Fruit fly (Drosophila melanogaster) whole organism, embryonic: ENCODE measurements around the gene mRpL12.

Source experiments
- B-H1 ChIP-seq: fragments of 200-800 bp; sonication (Bioruptor generic); IDR thresholded peaks from 3 replicates; pipeline ENCODE4 v1.3.6; 2022; ENCODE audit warnings: missing biosample characterization, missing genetic modification characterization
- Bdp1 ChIP-seq: fragments of 200-800 bp; sonication (Bioruptor generic); optimal IDR thresholded peaks from 3 replicates; lab custom pipeline; 2016; ENCODE audit warnings: missing biosample characterization, missing genetic modification characterization
- Blimp-1 ChIP-seq: fragments of 200-800 bp; sonication (Bioruptor generic); optimal IDR thresholded peaks from 3 replicates; lab custom pipeline; 2018; ENCODE audit warnings: missing biosample characterization, missing genetic modification characterization, mild to moderate bottlenecking, moderate library complexity, missing genetic modification reagents
- CG10147 ChIP-seq: fragments of 200-800 bp; sonication (Bioruptor generic); optimal IDR thresholded peaks from 2 replicates; lab custom pipeline; 2019; ENCODE audit warnings: missing biosample characterization, mild to moderate bottlenecking, missing genetic modification characterization, moderate library complexity
- CG10274 ChIP-seq: fragments of 200-800 bp; sonication (Bioruptor generic); optimal IDR thresholded peaks from 3 replicates; lab custom pipeline; 2017; ENCODE audit warnings: missing biosample characterization, mild to moderate bottlenecking, missing genetic modification characterization
- CG11560 ChIP-seq: fragments of 200-800 bp; sonication (Bioruptor generic); IDR thresholded peaks from 3 replicates; pipeline ENCODE4 v1.3.6; 2022; ENCODE audit warnings: missing biosample characterization, missing genetic modification characterization
- CG14667 ChIP-seq: fragments of 200-800 bp; sonication (Bioruptor generic); IDR thresholded peaks from 2 replicates; pipeline ENCODE4 v1.3.6; 2022; ENCODE audit warnings: missing biosample characterization, missing genetic modification characterization
- CG14860 ChIP-seq: fragments of 200-800 bp; sonication (Bioruptor generic); IDR thresholded peaks from 3 replicates; pipeline ENCODE4 v1.3.6; 2022; ENCODE audit warnings: missing biosample characterization, missing genetic modification characterization; ENCODE audit not compliant: partially characterized antibody
- CG15601 ChIP-seq: fragments of 200-800 bp; sonication (Bioruptor generic); optimal IDR thresholded peaks from 3 replicates; lab custom pipeline; 2019; ENCODE audit warnings: missing biosample characterization, mild to moderate bottlenecking, missing genetic modification characterization, moderate library complexity
- CG32772 ChIP-seq: fragments of 200-800 bp; sonication (Bioruptor generic); IDR thresholded peaks from 2 replicates; pipeline ENCODE4 v1.3.6; 2022; ENCODE audit warnings: missing biosample characterization, missing genetic modification characterization
- CG34224 ChIP-seq: fragments of 200-800 bp; sonication (Bioruptor generic); IDR thresholded peaks from 3 replicates; pipeline ENCODE4 v1.3.6; 2022; ENCODE audit warnings: missing biosample characterization, missing genetic modification characterization; ENCODE audit not compliant: partially characterized antibody
- CG4282 ChIP-seq: fragments of 200-800 bp; sonication (Bioruptor generic); optimal IDR thresholded peaks from 2 replicates; lab custom pipeline; 2016; ENCODE audit warnings: missing biosample characterization, missing genetic modification characterization
- CG6854 ChIP-seq: fragments of 200-800 bp; sonication (Bioruptor generic); optimal IDR thresholded peaks from 3 replicates; lab custom pipeline; 2017; ENCODE audit warnings: missing biosample characterization, mild to moderate bottlenecking, missing genetic modification characterization
- CG7928 ChIP-seq: fragments of 200-800 bp; sonication (Bioruptor generic); optimal IDR thresholded peaks from 2 replicates; lab custom pipeline; 2017; ENCODE audit warnings: missing biosample characterization, mild to moderate bottlenecking, missing genetic modification characterization
- CG7963 ChIP-seq: fragments of 200-800 bp; sonication (Bioruptor generic); IDR thresholded peaks from 3 replicates; pipeline ENCODE4 v1.3.6; 2022; ENCODE audit warnings: missing biosample characterization, missing genetic modification characterization; ENCODE audit not compliant: partially characterized antibody
- CG9817 ChIP-seq: fragments of 200-800 bp; sonication (Bioruptor generic); optimal IDR thresholded peaks from 2 replicates; lab custom pipeline; 2018; ENCODE audit warnings: missing biosample characterization, mild to moderate bottlenecking, missing genetic modification characterization, moderate library complexity
- CoRest ChIP-seq: fragments of 200-800 bp; sonication (Bioruptor generic); optimal IDR thresholded peaks from 3 replicates; lab custom pipeline; 2018; ENCODE audit warnings: missing biosample characterization, mild to moderate bottlenecking, missing genetic modification characterization, moderate library complexity
- Dip3 ChIP-seq: fragments of 200-800 bp; sonication (Bioruptor generic); optimal IDR thresholded peaks from 3 replicates; lab custom pipeline; 2016; ENCODE audit warnings: missing biosample characterization, missing genetic modification characterization
- Doc3 ChIP-seq: fragments of 200-800 bp; sonication (Bioruptor generic); IDR thresholded peaks from 3 replicates; pipeline ENCODE4 v1.3.6; 2022; ENCODE audit warnings: missing biosample characterization, missing genetic modification characterization; ENCODE audit not compliant: partially characterized antibody
- H2.0 ChIP-seq: fragments of 200-800 bp; sonication (Bioruptor generic); IDR thresholded peaks from 2 replicates; pipeline ENCODE4 v1.3.6; 2022; ENCODE audit warnings: missing biosample characterization, missing genetic modification characterization
- Hr51 ChIP-seq, 2 experiments: fragments of 200-800 bp; sonication (Bioruptor generic); optimal IDR thresholded peaks; 2 replicates in 1 of 2; 3 replicates in 1 of 2; lab custom pipeline; 2016 to 2018; ENCODE audit warnings: missing biosample characterization in 2 of 2, missing genetic modification characterization in 2 of 2, mild to moderate bottlenecking in 1 of 2, moderate library complexity in 1 of 2
- NfI ChIP-seq: fragments of 200-800 bp; sonication (Bioruptor generic); optimal IDR thresholded peaks from 3 replicates; lab custom pipeline; 2018; ENCODE audit warnings: missing biosample characterization, mild to moderate bottlenecking, missing genetic modification characterization, moderate library complexity
- Pdp1 ChIP-seq, 2 experiments: fragments of 200-800 bp; sonication (Bioruptor generic); optimal IDR thresholded peaks; 3 replicates each; lab custom pipeline; 2016; ENCODE audit warnings: missing biosample characterization in 2 of 2, missing genetic modification characterization in 2 of 2, mild to moderate bottlenecking in 1 of 2, moderate library complexity in 1 of 2
- Ravus ChIP-seq: fragments of 200-800 bp; sonication (Bioruptor generic); IDR thresholded peaks from 2 replicates; pipeline ENCODE4 v1.3.6; 2022; ENCODE audit warnings: missing biosample characterization, missing genetic modification characterization
- Scr ChIP-seq: fragments of 200-800 bp; sonication (Bioruptor generic); IDR thresholded peaks from 2 replicates; pipeline ENCODE4 v1.3.6; 2022; ENCODE audit warnings: missing biosample characterization, missing genetic modification characterization; ENCODE audit not compliant: partially characterized antibody
- Xrp1 ChIP-seq: fragments of 200-800 bp; sonication (Bioruptor generic); IDR thresholded peaks from 2 replicates; pipeline ENCODE4 v1.3.6; 2022; ENCODE audit warnings: missing biosample characterization, missing genetic modification characterization
- ac ChIP-seq: fragments of 200-800 bp; sonication (Bioruptor generic); optimal IDR thresholded peaks from 3 replicates; lab custom pipeline; 2017; ENCODE audit warnings: missing biosample characterization, mild to moderate bottlenecking, missing genetic modification characterization
- bbx ChIP-seq: fragments of 200-800 bp; sonication (Bioruptor generic); IDR thresholded peaks from 2 replicates; pipeline ENCODE4 v1.3.6; 2022; ENCODE audit warnings: missing biosample characterization, missing genetic modification characterization; ENCODE audit not compliant: partially characterized antibody
- bigmax ChIP-seq: fragments of 200-800 bp; sonication (Bioruptor generic); optimal IDR thresholded peaks from 2 replicates; lab custom pipeline; 2018; ENCODE audit warnings: missing biosample characterization, mild to moderate bottlenecking, missing genetic modification characterization
- bowl ChIP-seq: fragments of 200-800 bp; sonication (Bioruptor generic); IDR thresholded peaks from 2 replicates; pipeline ENCODE4 v1.3.6; 2022; ENCODE audit warnings: missing biosample characterization, missing genetic modification characterization
- eyg ChIP-seq: fragments of 200-800 bp; sonication (Bioruptor generic); optimal IDR thresholded peaks from 3 replicates; lab custom pipeline; 2016; ENCODE audit warnings: missing biosample characterization, missing genetic modification characterization
- fd96Cb ChIP-seq: fragments of 200-800 bp; sonication (Bioruptor generic); optimal IDR thresholded peaks from 2 replicates; lab custom pipeline; 2018; ENCODE audit warnings: missing biosample characterization, mild to moderate bottlenecking, missing genetic modification characterization, moderate library complexity
- gfzf ChIP-seq: fragments of 200-800 bp; sonication (Bioruptor generic); optimal IDR thresholded peaks from 2 replicates; lab custom pipeline; 2016; ENCODE audit warnings: missing biosample characterization, mild to moderate bottlenecking, missing genetic modification characterization, moderate library complexity
- h ChIP-seq: fragments of >200 bp; optimal IDR thresholded peaks from 2 replicates; lab custom pipeline; 2017
- hbn ChIP-seq: fragments of 200-800 bp; sonication (Bioruptor generic); IDR thresholded peaks from 2 replicates; pipeline ENCODE4 v1.3.6; 2022; ENCODE audit warnings: missing biosample characterization, missing genetic modification characterization; ENCODE audit not compliant: partially characterized antibody
- insv ChIP-seq, 2 experiments: fragments of 200-800 bp; sonication (Bioruptor generic); optimal IDR thresholded peaks; 3 replicates each; lab custom pipeline; 2016 to 2018; ENCODE audit warnings: missing biosample characterization in 2 of 2, missing genetic modification characterization in 2 of 2
- knrl ChIP-seq: fragments of 200-800 bp; sonication (Bioruptor generic); IDR thresholded peaks from 3 replicates; pipeline ENCODE4 v1.3.6; 2022; ENCODE audit warnings: missing biosample characterization, missing genetic modification characterization; ENCODE audit not compliant: partially characterized antibody
- lbe ChIP-seq: fragments of 200-800 bp; sonication (Bioruptor generic); optimal IDR thresholded peaks from 2 replicates; lab custom pipeline; 2016; ENCODE audit warnings: missing biosample characterization, mild to moderate bottlenecking, missing genetic modification characterization
- lov ChIP-seq, 2 experiments: fragments of 200-800 bp in 1 of 2; fragments of >200 bp in 1 of 2; sonication (Bioruptor generic) in 1 of 2; IDR thresholded peaks in 1 of 2; optimal IDR thresholded peaks in 1 of 2; 2 replicates in 1 of 2; 3 replicates in 1 of 2; pipeline versions ENCODE4 v1.3.6 to Lab custom; 2017 to 2022; ENCODE audit warnings: missing biosample characterization in 1 of 2, missing genetic modification characterization in 1 of 2
- nerfin-2 ChIP-seq: fragments of 200-800 bp; sonication (Bioruptor generic); IDR thresholded peaks from 2 replicates; pipeline ENCODE4 v1.3.6; 2022; ENCODE audit warnings: missing biosample characterization, missing genetic modification characterization; ENCODE audit not compliant: partially characterized antibody
- scrt ChIP-seq: fragments of 200-800 bp; sonication (Bioruptor generic); optimal IDR thresholded peaks from 2 replicates; lab custom pipeline; 2018; ENCODE audit warnings: missing biosample characterization, mild to moderate bottlenecking, missing genetic modification characterization, moderate library complexity
- sens ChIP-seq: fragments of 200-800 bp; sonication (Bioruptor generic); peaks from one replicate; lab custom pipeline; 2016; ENCODE audit warnings: missing biosample characterization, missing genetic modification characterization
- seq ChIP-seq: fragments of 200-800 bp; sonication (Bioruptor generic); IDR thresholded peaks from 2 replicates; pipeline ENCODE4 v1.3.6; 2022; ENCODE audit warnings: missing biosample characterization, missing genetic modification characterization
- stwl ChIP-seq: fragments of 200-800 bp; sonication (Bioruptor generic); optimal IDR thresholded peaks from 3 replicates; lab custom pipeline; 2018; ENCODE audit warnings: missing biosample characterization, mild to moderate bottlenecking, missing genetic modification characterization, moderate library complexity
- trem ChIP-seq: fragments of 200-800 bp; optimal IDR thresholded peaks from 3 replicates; lab custom pipeline; 2019; ENCODE audit warnings: missing biosample characterization, mild to moderate bottlenecking, missing genetic modification characterization, moderate library complexity
- vnd ChIP-seq: fragments of 200-800 bp; sonication (Bioruptor generic); IDR thresholded peaks from 3 replicates; pipeline ENCODE4 v1.3.6; 2022; ENCODE audit warnings: missing biosample characterization, missing genetic modification characterization; ENCODE audit not compliant: partially characterized antibody
- wor ChIP-seq: fragments of 200-800 bp; sonication (Bioruptor generic); IDR thresholded peaks from 2 replicates; pipeline ENCODE4 v1.3.6; 2022; ENCODE audit warnings: missing biosample characterization, missing genetic modification characterization

mRpL12 gene

DNA sequence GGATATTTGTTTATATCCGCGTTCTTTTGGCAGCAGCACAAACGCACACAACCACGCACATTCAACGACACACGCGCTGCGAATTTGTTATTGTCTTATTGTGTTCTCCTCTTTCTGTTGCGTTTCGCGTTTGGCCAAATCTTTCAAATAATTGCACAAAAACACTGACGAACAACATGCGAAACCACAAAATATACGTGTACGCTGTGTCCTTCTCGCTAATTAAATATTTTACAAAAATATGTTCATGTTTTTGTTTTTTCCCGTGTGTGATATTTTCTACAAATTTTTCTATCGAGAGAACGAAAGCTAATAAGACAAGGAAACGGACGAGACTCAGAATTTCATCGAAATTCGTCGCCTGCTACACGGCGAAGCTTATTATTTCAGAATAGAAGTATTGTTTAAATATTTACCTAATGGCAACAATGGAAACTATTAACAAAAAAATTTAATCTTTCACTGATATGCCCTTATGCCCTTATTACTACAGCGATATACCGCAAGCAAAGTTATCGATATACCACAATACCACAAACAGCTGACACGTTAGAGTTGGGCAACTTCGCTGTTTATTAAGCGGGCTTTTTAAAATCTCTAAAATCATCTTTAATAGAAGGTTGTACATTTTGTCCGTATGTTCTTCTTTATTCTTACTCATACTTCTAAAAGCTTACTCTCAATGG is 2.5 kb upstream of the mRpL12 start, which contains the start of the genes CG43783 and orb2 (continued):
- TF ChIP-seq B-H1 (GFP tag; lab: Robert Waterston, UW) (no peak), CG32772 (GFP tag; lab: Robert Waterston, UW) (no peak), gfzf (GFP tag; lab: Kevin White, UChicago) (peak; percentile 13), h (lab: Kevin White, UChicago) (no peak), Scr (GFP tag; lab: Robert Waterston, UW) (peak; percentile 60), H2.0 (GFP tag; lab: Robert Waterston, UW) (no peak), CG11560 (tag; lab: Robert Waterston, UW) (no peak), sens (GFP tag; lab: Kevin White, UChicago) (peak; percentile 62), CG9817 (tag; lab: Kevin White, UChicago) (no peak), Bdp1 (GFP tag; lab: Kevin White, UChicago) (no peak), NfI (GFP tag; lab: Kevin White, UChicago) (no peak), lbe (GFP tag; lab: Kevin White, UChicago) (no peak), CG6854 (GFP tag; lab: Kevin White, UChicago) (no peak), Ravus (no peak), Hr51 (GFP tag; optimal IDR thresholded peaks at IDR 0.05; lab: Kevin White, UChicago) (no peak), CG14860 (GFP tag; lab: Robert Waterston, UW) (peak; percentile 56; the same call in 2 of the 3 replicates), scrt (GFP tag; lab: Kevin White, UChicago) (no peak), CG15601 (tag; lab: Kevin White, UChicago) (no peak), CoRest (tag; lab: Kevin White, UChicago) (no peak), bbx (GFP tag; lab: Robert Waterston, UW) (peak; percentile 63; the same call in 1 of the 2 replicates), trem (tag; lab: Kevin White, UChicago) (peak; percentile 40), fd96Cb (no peak), hbn (GFP tag; lab: Robert Waterston, UW) (peak; percentile 57), vnd (no peak), CG7963 (GFP tag; lab: Robert Waterston, UW) (0 out of 3 replicates have a peak, but pooled peaks have one; percentile 56), knrl (GFP tag; lab: Robert Waterston, UW) (peak; percentile 23; the same call in 2 of the 3 replicates), nerfin-2 (GFP tag; lab: Robert Waterston, UW) (peak; percentile 46; the same call in 1 of the 2 replicates), insv (GFP tag; optimal IDR thresholded peaks at IDR 0.05; lab: Kevin White, UChicago) (no peak), bigmax (GFP tag; lab: Kevin White, UChicago) (no peak), Blimp-1 (no peak), bowl (no peak), Doc3 (GFP tag; lab: Robert Waterston, UW) (peak; percentile 33; the same call in 1 of the 3 replicates), CG4282 (GFP tag; lab: Kevin White, UChicago) (no peak), CG34224 (GFP tag; lab: Robert Waterston, UW) (peak; percentile 77), Pdp1 (GFP tag; optimal IDR thresholded peaks at IDR 0.05; lab: Kevin White, UChicago) (no peak), eyg (no peak), CG7928 (GFP tag; lab: Kevin White, UChicago) (no peak), lov (optimal IDR thresholded peaks at IDR 0.05; lab: Kevin White, UChicago) (no peak), lov (GFP tag; IDR thresholded peaks at IDR 0.05; lab: Robert Waterston, UW) (no peak), CG10147 (GFP tag; lab: Kevin White, UChicago) (no peak), CG10274 (GFP tag; lab: Kevin White, UChicago) (no peak), Xrp1 (GFP tag; lab: Robert Waterston, UW) (no peak), stwl (tag; lab: Kevin White, UChicago) (peak; percentile 55), wor (no peak), CG14667 (GFP tag; lab: Robert Waterston, UW) (no peak), ac (no peak), seq (GFP tag; lab: Robert Waterston, UW) (no peak), Dip3 (GFP tag; lab: Kevin White, UChicago) (no peak)
